Worm (Caenorhabditis elegans): ENCODE data around the gene eelo-2.

DNA sequence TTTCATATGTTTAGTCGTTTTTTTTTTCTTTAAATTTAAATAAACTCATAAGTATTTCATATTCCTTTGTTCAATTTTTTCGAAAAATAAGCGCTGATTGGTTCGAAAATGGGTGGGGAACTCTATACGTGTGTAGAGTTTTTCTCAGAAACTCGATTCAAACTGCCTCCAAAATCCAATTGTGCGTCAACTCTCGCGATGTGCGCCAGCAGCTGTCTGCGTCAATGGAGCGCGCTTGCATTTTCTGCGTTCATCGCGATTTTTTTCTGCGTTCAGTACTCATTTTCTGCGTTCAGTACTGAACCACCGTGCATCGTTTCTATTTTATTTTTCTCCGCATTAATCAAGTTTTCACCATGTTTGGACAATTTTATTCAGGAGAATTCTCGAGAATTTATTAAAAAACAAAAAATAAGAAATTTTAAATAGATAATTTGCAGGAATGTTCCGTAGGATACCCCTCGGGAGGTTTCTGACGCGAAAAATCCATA is at the start of gene eelo-2:
- TF ChIP-seq zag-1 (tag; optimal IDR thresholded peaks at IDR 0.05) (peak; percentile 95), unc-55 (GFP tag; optimal IDR thresholded peaks at IDR 0.05) (peak; percentile 100), alr-1 (tag; optimal IDR thresholded peaks at IDR 0.05) (no peak), lin-39 (tag; optimal IDR thresholded peaks at IDR 0.05) (peak; percentile 62), lsy-2 (tag; optimal IDR thresholded peaks at IDR 0.05) (peak; percentile 96 to 97), unc-62 (GFP tag; optimal IDR thresholded peaks at IDR 0.05) (peak; percentile 68)

Measured in whole organism, L2 larva.